Worm (Caenorhabditis elegans) whole organism, mixed stage, embryonic: ENCODE results near the gene E_BE45912.2.

Experiments
- M03D4.4 ChIP-seq: sonication (generic microtip); optimal IDR thresholded peaks from 2 replicates; lab custom pipeline; 2017; ENCODE audit warnings: mild to moderate bottlenecking, missing genetic modification characterization, missing compliant biosample characterization
- bed-3 ChIP-seq: fragments of 200-800 bp; sonication (Bioruptor generic); optimal IDR thresholded peaks from 3 replicates; lab custom pipeline; 2018; ENCODE audit warnings: mild to moderate bottlenecking, missing genetic modification characterization, moderate library complexity, missing compliant biosample characterization
- blmp-1 ChIP-seq: fragments of 150-350 bp; optimal IDR thresholded peaks from 2 replicates; lab custom pipeline; 2014; ENCODE audit warnings: missing biosample characterization, missing genetic modification characterization
- ceh-43 ChIP-seq: fragments of 200-800 bp; sonication (Bioruptor generic); optimal IDR thresholded peaks from 2 replicates; lab custom pipeline; 2018; ENCODE audit warnings: mild to moderate bottlenecking, missing genetic modification characterization, moderate library complexity, missing compliant biosample characterization
- ceh-83 ChIP-seq: fragments of 200-800 bp; sonication (Bioruptor generic); optimal IDR thresholded peaks from 2 replicates; lab custom pipeline; 2018; ENCODE audit warnings: mild to moderate bottlenecking, missing genetic modification characterization, missing compliant biosample characterization
- ces-1 ChIP-seq: fragments of 150-350 bp; optimal IDR thresholded peaks from 2 replicates; lab custom pipeline; 2014; ENCODE audit warnings: missing biosample characterization, missing genetic modification reagents, missing genetic modification characterization
- cnd-1 ChIP-seq: fragments of 200-800 bp; sonication (Bioruptor generic); optimal IDR thresholded peaks from 2 replicates; lab custom pipeline; 2018; ENCODE audit warnings: mild to moderate bottlenecking, missing genetic modification characterization, missing compliant biosample characterization
- drap-1 ChIP-seq: fragments of 200-800 bp; sonication (Bioruptor generic); optimal IDR thresholded peaks from 3 replicates; lab custom pipeline; 2018; ENCODE audit warnings: mild to moderate bottlenecking, missing genetic modification characterization, missing compliant biosample characterization
- elt-1 ChIP-seq: sonication (generic microtip); optimal IDR thresholded peaks from 2 replicates; lab custom pipeline; 2017; ENCODE audit warnings: missing genetic modification characterization, mild to moderate bottlenecking, missing compliant biosample characterization, antibody characterized with exemption, moderate library complexity, borderline replicate concordance; ENCODE audit not compliant: insufficient read depth
- elt-3 ChIP-seq: fragments of 150-350 bp; optimal IDR thresholded peaks from 2 replicates; lab custom pipeline; 2014; ENCODE audit warnings: missing biosample characterization, missing genetic modification characterization
- flh-1 ChIP-seq: fragments of 200-800 bp; sonication (Bioruptor generic); optimal IDR thresholded peaks from 2 replicates; lab custom pipeline; 2018; ENCODE audit warnings: mild to moderate bottlenecking, missing genetic modification characterization, moderate library complexity, missing compliant biosample characterization
- ham-2 ChIP-seq: fragments of 200-800 bp; sonication (Bioruptor generic); optimal IDR thresholded peaks from 2 replicates; lab custom pipeline; 2018; ENCODE audit warnings: mild to moderate bottlenecking, missing genetic modification characterization, missing compliant biosample characterization
- hlh-1 ChIP-seq: fragments of 150-350 bp; optimal IDR thresholded peaks from 2 replicates; lab custom pipeline; 2014; ENCODE audit warnings: missing biosample characterization, missing genetic modification reagents, missing genetic modification characterization
- lin-13 ChIP-seq: fragments of 150-350 bp; optimal IDR thresholded peaks from 2 replicates; lab custom pipeline; 2014; ENCODE audit warnings: missing biosample characterization, missing genetic modification characterization
- lin-32 ChIP-seq: fragments of 200-800 bp; sonication (Bioruptor generic); optimal IDR thresholded peaks from 2 replicates; lab custom pipeline; 2018; ENCODE audit warnings: mild to moderate bottlenecking, missing genetic modification characterization, missing compliant biosample characterization
- lsy-2 ChIP-seq: fragments of 150-350 bp; optimal IDR thresholded peaks from 2 replicates; lab custom pipeline; 2014; ENCODE audit warnings: missing biosample characterization, missing genetic modification characterization
- mab-5 ChIP-seq: fragments of 150-350 bp; optimal IDR thresholded peaks from 2 replicates; lab custom pipeline; 2014; ENCODE audit warnings: missing biosample characterization, missing genetic modification characterization
- mep-1 ChIP-seq: fragments of 150-350 bp; optimal IDR thresholded peaks from 2 replicates; lab custom pipeline; 2017; ENCODE audit warnings: missing biosample characterization, missing genetic modification reagents, missing genetic modification characterization, inconsistent platforms
- nhr-12 ChIP-seq: fragments of 150-350 bp; optimal IDR thresholded peaks from 2 replicates; lab custom pipeline; 2014; ENCODE audit warnings: missing biosample characterization, missing genetic modification characterization
- nhr-2 ChIP-seq: fragments of 150-350 bp; optimal IDR thresholded peaks from 2 replicates; lab custom pipeline; 2014; ENCODE audit warnings: missing biosample characterization, missing genetic modification characterization
- nhr-237 ChIP-seq: fragments of 150-350 bp; optimal IDR thresholded peaks from 2 replicates; lab custom pipeline; 2014; ENCODE audit warnings: missing biosample characterization, missing genetic modification characterization
- nhr-28 ChIP-seq: fragments of 150-350 bp; optimal IDR thresholded peaks from 2 replicates; lab custom pipeline; 2014; ENCODE audit warnings: missing biosample characterization, missing genetic modification characterization
- nhr-76 ChIP-seq: sonication (generic microtip); optimal IDR thresholded peaks from 2 replicates; lab custom pipeline; 2017; ENCODE audit warnings: missing biosample characterization, missing genetic modification characterization
- pha-4 ChIP-seq: fragments of 150-350 bp; optimal IDR thresholded peaks from 2 replicates; lab custom pipeline; 2018; ENCODE audit warnings: missing biosample characterization, missing genetic modification reagents, missing genetic modification characterization
- sem-2 ChIP-seq: fragments of 200-800 bp; sonication (Bioruptor generic); optimal IDR thresholded peaks from 2 replicates; lab custom pipeline; 2018; ENCODE audit warnings: mild to moderate bottlenecking, missing genetic modification characterization, missing compliant biosample characterization
- snpc-4 ChIP-seq: fragments of 150-350 bp; optimal IDR thresholded peaks from 2 replicates; lab custom pipeline; 2014; ENCODE audit warnings: missing biosample characterization, missing genetic modification characterization
- sptf-1 ChIP-seq: sonication (generic microtip); optimal IDR thresholded peaks from 2 replicates; lab custom pipeline; 2017; ENCODE audit warnings: mild to moderate bottlenecking, missing genetic modification characterization, moderate library complexity, missing compliant biosample characterization
- tbx-8 ChIP-seq: fragments of 200-800 bp; sonication (Bioruptor generic); optimal IDR thresholded peaks from 2 replicates; lab custom pipeline; 2018; ENCODE audit warnings: mild to moderate bottlenecking, missing genetic modification characterization, moderate library complexity, missing compliant biosample characterization
- unc-120 ChIP-seq: sonication (generic microtip); optimal IDR thresholded peaks from 2 replicates; lab custom pipeline; 2017; ENCODE audit warnings: missing genetic modification characterization, missing compliant biosample characterization; ENCODE audit not compliant: poor library complexity, severe bottlenecking
- unc-39 ChIP-seq: fragments of 150-350 bp; optimal IDR thresholded peaks from 2 replicates; lab custom pipeline; 2014; ENCODE audit warnings: missing biosample characterization, missing genetic modification characterization
- unc-62 ChIP-seq: fragments of 150-350 bp; optimal IDR thresholded peaks from 2 replicates; lab custom pipeline; 2014; ENCODE audit warnings: missing biosample characterization, missing genetic modification reagents, missing genetic modification characterization
- zip-8 ChIP-seq: fragments of 150-350 bp; optimal IDR thresholded peaks from 2 replicates; lab custom pipeline; 2014; ENCODE audit warnings: missing biosample characterization, missing genetic modification characterization
- ztf-11 ChIP-seq: fragments of 150-350 bp; optimal IDR thresholded peaks from 2 replicates; lab custom pipeline; 2014; ENCODE audit warnings: missing biosample characterization, missing genetic modification characterization

Gene E_BE45912.2

ce11 chrIII:1002510-1002909 is 28.4 kb downstream of the E_BE45912.2 start, which contains the start of gene clec-150:
Gene clec-150 (plus strand): TSS chrIII:1002707.
- TF ChIP-seq nhr-28 (tag; lab: Kevin White, UChicago) (no peak), zip-8 (tag; lab: Kevin White, UChicago) (no peak), nhr-237 (tag; lab: Kevin White, UChicago) (no peak)

ce11 chrIII:1001297-1001696 is 29.6 kb downstream of the E_BE45912.2 start, which contains the start of gene R06B10.7:
Gene R06B10.7 (minus strand): TSS chrIII:1001397.
- TF ChIP-seq lsy-2 (no peak), pha-4 (no peak), tbx-8 (no peak), bed-3 (GFP tag; lab: Kevin White, UChicago) (no peak), zip-8 (tag; lab: Kevin White, UChicago) (no peak), sptf-1 (tag; lab: Kevin White, UChicago) (no peak), ces-1 (no peak)

DNA sequence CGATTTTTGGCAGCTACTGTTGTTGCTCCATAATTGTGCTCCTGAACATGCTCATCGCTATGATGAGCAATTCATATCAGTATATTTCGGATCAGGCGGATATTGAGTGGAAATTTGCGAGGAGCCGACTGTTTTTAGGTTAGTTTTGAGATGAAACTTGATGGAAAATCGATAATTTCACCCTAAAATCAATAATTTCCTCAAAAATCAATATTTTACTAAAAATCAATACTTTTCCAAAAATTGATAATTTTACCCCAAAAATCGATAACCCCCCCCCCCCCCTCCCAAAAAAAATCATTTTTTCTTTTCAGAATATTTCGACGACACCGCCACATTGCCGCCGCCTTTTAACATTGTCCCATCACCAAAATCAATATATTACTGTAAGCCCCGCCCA is 32.0 kb downstream of the E_BE45912.2 start:
- TF ChIP-seq ceh-43 (no peak), ces-1 (no peak), tbx-8 (no peak), lin-13 (no peak), hlh-1 (tag; lab: Kevin White, UChicago) (no peak), nhr-76 (tag; lab: Kevin White, UChicago) (no peak), ztf-11 (tag; lab: Kevin White, UChicago) (no peak)

DNA sequence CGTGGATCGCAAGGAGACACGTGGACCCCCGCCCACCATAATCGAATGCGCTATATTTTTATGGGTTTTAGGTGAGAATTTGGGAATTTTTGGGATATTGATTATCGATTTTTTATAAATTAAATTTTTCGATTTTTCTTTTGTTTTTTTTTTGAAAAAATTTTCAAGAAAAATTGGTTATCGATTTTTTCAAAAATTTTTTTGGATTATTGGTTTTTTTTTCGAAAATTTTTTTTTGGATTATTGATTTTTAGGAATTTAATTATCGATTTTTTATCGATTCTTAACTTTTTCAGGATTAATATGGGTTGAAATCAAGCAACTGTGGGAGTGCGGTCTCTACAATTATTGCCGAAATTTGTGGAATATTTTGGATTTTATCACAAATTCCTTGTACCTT is 34.3 kb downstream of the E_BE45912.2 start:
- TF ChIP-seq nhr-2 (no peak), cnd-1 (tag; lab: Kevin White, UChicago) (no peak), lin-32 (GFP tag; lab: Kevin White, UChicago) (no peak)
- TF ChIP-seq, all 35 proteins: peak for 0

DNA sequence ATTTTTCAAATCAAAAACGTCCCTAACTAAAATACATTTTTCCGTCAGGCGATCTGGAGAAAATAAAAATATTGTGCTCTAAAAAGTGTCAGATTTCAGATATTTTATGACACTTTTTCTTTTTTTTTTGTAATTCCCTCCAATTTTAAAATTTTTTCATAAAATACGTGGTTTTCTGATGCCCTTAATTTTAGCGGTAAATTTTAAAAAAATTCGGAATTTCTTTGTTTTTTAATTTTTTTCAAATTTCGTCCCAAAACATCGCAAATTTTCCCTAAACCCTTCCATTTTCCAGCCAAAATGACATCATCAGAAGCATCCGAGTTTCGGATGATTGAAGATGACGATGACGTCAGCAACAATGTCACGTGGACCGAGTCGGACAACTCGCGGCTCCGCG is 39.3 kb downstream of the E_BE45912.2 start, which contains the start of gene trp-2:
TSS of gene trp-2 (plus strand) at position 301 of the 400 bp plus-strand sequence.
- TF ChIP-seq unc-62 (GFP tag; lab: Kevin White, UChicago) (no peak), hlh-1 (tag; lab: Kevin White, UChicago) (no peak), nhr-237 (tag; lab: Kevin White, UChicago) (no peak), mep-1 (tag; lab: Kevin White, UChicago) (no peak), zip-8 (tag; lab: Kevin White, UChicago) (no peak), elt-1 (tag; lab: Kevin White, UChicago) (no peak)

ce11 chrIII:989558-989957 is 41.3 kb downstream of the E_BE45912.2 start:
- no peak for TF ChIP-seq ceh-83
- TF ChIP-seq flh-1, result no peak
- TF ChIP-seq ces-1, result peak; percentile 83
- no peak for TF ChIP-seq pha-4
- no peak for TF ChIP-seq drap-1 (GFP tag; lab: Kevin White, UChicago)
- no peak for TF ChIP-seq lin-13
- TF ChIP-seq nhr-237 (tag; lab: Kevin White, UChicago), result no peak
- TF ChIP-seq tbx-8, result no peak

ce11 chrIII:982961-983360 is 47.9 kb downstream of the E_BE45912.2 start, which contains the start of gene tbc-10:
Gene tbc-10 (plus strand): TSS chrIII:983261.
- TF ChIP-seq nhr-2 (no peak), mep-1 (tag; lab: Kevin White, UChicago) (no peak), mab-5 (tag; lab: Kevin White, UChicago) (no peak), nhr-12 (no peak), elt-1 (tag; lab: Kevin White, UChicago) (no peak), pha-4 (no peak), unc-120 (tag; lab: Kevin White, UChicago) (no peak)

ce11 chrIII:981960-982359 is 48.9 kb downstream of the E_BE45912.2 start:
- TF ChIP-seq unc-39 (tag; lab: Kevin White, UChicago) (no peak), nhr-28 (tag; lab: Kevin White, UChicago) (no peak), lin-32 (GFP tag; lab: Kevin White, UChicago) (no peak), elt-3 (peak; percentile 4), mep-1 (tag; lab: Kevin White, UChicago) (no peak), tbx-8 (no peak), snpc-4 (no peak), ham-2 (GFP tag; lab: Kevin White, UChicago) (no peak), nhr-12 (no peak), unc-120 (tag; lab: Kevin White, UChicago) (no peak), pha-4 (peak; percentile 50), lsy-2 (no peak), drap-1 (GFP tag; lab: Kevin White, UChicago) (no peak), bed-3 (GFP tag; lab: Kevin White, UChicago) (no peak), elt-1 (tag; lab: Kevin White, UChicago) (no peak), nhr-76 (tag; lab: Kevin White, UChicago) (no peak), zip-8 (tag; lab: Kevin White, UChicago) (no peak), M03D4.4 (tag; lab: Kevin White, UChicago) (no peak), unc-62 (GFP tag; lab: Kevin White, UChicago) (peak; percentile 64), sem-2 (GFP tag; lab: Kevin White, UChicago) (no peak), hlh-1 (tag; lab: Kevin White, UChicago) (peak; percentile 26), ztf-11 (tag; lab: Kevin White, UChicago) (no peak), nhr-237 (tag; lab: Kevin White, UChicago) (peak; percentile 47), lin-13 (peak; percentile 12), blmp-1 (tag; lab: Kevin White, UChicago) (no peak)
